Fruit fly (Drosophila melanogaster) whole organism, adult: Measurements from ENCODE around the gene PolA1.

ENCODE experiments used
- CG11617 ChIP-seq: fragments of 200-800 bp; sonication (Bioruptor generic); optimal IDR thresholded peaks from 2 replicates; lab custom pipeline; 2017; ENCODE audit warnings: mild to moderate bottlenecking, missing biosample characterization, missing genetic modification reagents, missing genetic modification characterization
- CG12768 ChIP-seq: fragments of 200-800 bp; sonication (Bioruptor generic); optimal IDR thresholded peaks from 2 replicates; lab custom pipeline; 2017; ENCODE audit warnings: missing biosample characterization, missing genetic modification characterization, mild to moderate bottlenecking, moderate library complexity, missing genetic modification reagents
- CG14711 ChIP-seq: fragments of 200-800 bp; sonication (Bioruptor generic); optimal IDR thresholded peaks from 2 replicates; lab custom pipeline; 2018; ENCODE audit warnings: missing biosample characterization, mild to moderate bottlenecking, missing genetic modification characterization, moderate library complexity
- CG1620 ChIP-seq: fragments of 200-800 bp; sonication (Bioruptor generic); optimal IDR thresholded peaks from 2 replicates; lab custom pipeline; 2016; ENCODE audit warnings: missing biosample characterization, missing genetic modification characterization
- CG5204 ChIP-seq: fragments of 200-800 bp; sonication (Bioruptor generic); optimal IDR thresholded peaks from 2 replicates; lab custom pipeline; 2016; ENCODE audit warnings: missing biosample characterization, missing genetic modification characterization
- CG7045 ChIP-seq: fragments of 200-800 bp; sonication (Bioruptor generic); optimal IDR thresholded peaks from 2 replicates; lab custom pipeline; 2017; ENCODE audit warnings: missing biosample characterization, mild to moderate bottlenecking, missing genetic modification characterization
- CG7101 ChIP-seq: fragments of 200-800 bp; sonication (Bioruptor generic); optimal IDR thresholded peaks from 2 replicates; lab custom pipeline; 2018; ENCODE audit warnings: missing biosample characterization, mild to moderate bottlenecking, missing genetic modification characterization, moderate library complexity
- Clk ChIP-seq: fragments of 200-800 bp; sonication (Bioruptor generic); optimal IDR thresholded peaks from 2 replicates; lab custom pipeline; 2017; ENCODE audit warnings: missing biosample characterization, missing genetic modification characterization
- Crg-1 ChIP-seq: fragments of 200-800 bp; sonication (Bioruptor generic); optimal IDR thresholded peaks from 2 replicates; lab custom pipeline; 2016; ENCODE audit warnings: missing biosample characterization, missing genetic modification characterization
- Hr96 ChIP-seq: fragments of 200-800 bp; sonication (Bioruptor generic); optimal IDR thresholded peaks from 2 replicates; lab custom pipeline; 2016; ENCODE audit warnings: missing biosample characterization, missing genetic modification characterization
- bab1 ChIP-seq: fragments of 200-800 bp; sonication (Bioruptor generic); optimal IDR thresholded peaks from 3 replicates; lab custom pipeline; 2019; ENCODE audit warnings: missing biosample characterization, mild to moderate bottlenecking, missing genetic modification characterization, moderate library complexity
- cnc ChIP-seq, 2 experiments: fragments of >200 bp; optimal IDR thresholded peaks; 2 replicates each; lab custom pipeline; 2017
- pad ChIP-seq: fragments of 200-800 bp; sonication (Bioruptor generic); optimal IDR thresholded peaks from 3 replicates; lab custom pipeline; 2017; ENCODE audit warnings: missing biosample characterization, missing genetic modification characterization, mild to moderate bottlenecking, moderate library complexity, missing genetic modification reagents

- TF ChIP-seq CG11617 (GFP tag; lab: Kevin White, UChicago) (peak; percentile 61), Crg-1 (no peak), bab1 (GFP tag; lab: Kevin White, UChicago) (peak; percentile 72), CG5204 (GFP tag; lab: Kevin White, UChicago) (peak; percentile 34), CG7101 (tag; lab: Kevin White, UChicago) (peak; percentile 54), Hr96 (GFP tag; lab: Kevin White, UChicago) (peak; percentile 14), CG12768 (GFP tag; lab: Kevin White, UChicago) (peak; percentile 9), CG14711 (tag; lab: Kevin White, UChicago) (peak; percentile 51), pad (peak; percentile 13), Clk (GFP tag; lab: Kevin White, UChicago) (no peak), cnc (optimal IDR thresholded peaks at IDR 0.05; lab: Kevin White, UChicago) (no peak), CG7045 (GFP tag; lab: Kevin White, UChicago) (peak; percentile 58), CG1620 (GFP tag; lab: Kevin White, UChicago) (no peak)
These were observed 9.0 kb downstream of the PolA1 start, which contains the start of gene Archease for dm6 chr3R:21662501-21663007.
